Worm (Caenorhabditis elegans) whole organism, late embryonic: ENCODE data around the gene nfm-1.
A peak's percentile ranks its signal among the peaks of the same experiment; 100 is the strongest.

Experiments used
- C08G9.2 ChIP-seq: sonication (generic microtip); optimal IDR thresholded peaks from 2 replicates; lab custom pipeline; 2016; ENCODE audit warnings: mild to moderate bottlenecking, missing genetic modification characterization, moderate library complexity, missing compliant biosample characterization
- K02D7.2 ChIP-seq: sonication (generic microtip); optimal IDR thresholded peaks from 2 replicates; lab custom pipeline; 2017; ENCODE audit warnings: mild to moderate bottlenecking, missing genetic modification characterization, missing compliant biosample characterization
- K09A11.1 ChIP-seq: sonication (generic microtip); optimal IDR thresholded peaks from 2 replicates; lab custom pipeline; 2017; ENCODE audit warnings: antibody characterized with exemption, mild to moderate bottlenecking, missing genetic modification characterization, missing compliant biosample characterization; ENCODE audit not compliant: insufficient read depth
- T23F11.4 ChIP-seq: fragments of 200-800 bp; sonication (Bioruptor generic); optimal IDR thresholded peaks from 2 replicates; lab custom pipeline; 2018; ENCODE audit warnings: mild to moderate bottlenecking, missing genetic modification characterization, missing compliant biosample characterization
- ahr-1 ChIP-seq: sonication (generic microtip); optimal IDR thresholded peaks from 2 replicates; lab custom pipeline; 2016; ENCODE audit warnings: missing genetic modification characterization, missing compliant biosample characterization
- ama-1 ChIP-seq: fragments of 150-350 bp; optimal IDR thresholded peaks from 2 replicates; lab custom pipeline; 2014
- ceh-18 ChIP-seq: sonication (generic microtip); optimal IDR thresholded peaks from 2 replicates; lab custom pipeline; 2016; ENCODE audit warnings: missing genetic modification characterization, missing compliant biosample characterization
- ceh-22 ChIP-seq: sonication (generic microtip); optimal IDR thresholded peaks from 2 replicates; lab custom pipeline; 2017; ENCODE audit warnings: missing biosample characterization, missing genetic modification characterization
- ceh-24 ChIP-seq: sonication (generic microtip); optimal IDR thresholded peaks from 2 replicates; lab custom pipeline; 2016; ENCODE audit warnings: mild to moderate bottlenecking, missing genetic modification characterization, missing compliant biosample characterization
- ceh-30 ChIP-seq: fragments of 150-350 bp; optimal IDR thresholded peaks from 2 replicates; lab custom pipeline; 2014; ENCODE audit warnings: missing biosample characterization, missing genetic modification characterization
- ceh-31 ChIP-seq: sonication (generic microtip); optimal IDR thresholded peaks from 2 replicates; lab custom pipeline; 2016; ENCODE audit warnings: missing genetic modification characterization, missing compliant biosample characterization
- ceh-34 ChIP-seq: sonication (generic microtip); optimal IDR thresholded peaks from 2 replicates; lab custom pipeline; 2016; ENCODE audit warnings: mild to moderate bottlenecking, missing genetic modification characterization, missing compliant biosample characterization
- ceh-45 ChIP-seq: fragments of 200-800 bp; sonication (Bioruptor generic); IDR thresholded peaks from 2 replicates; pipeline ENCODE4 v1.3.6; 2022; ENCODE audit warnings: missing genetic modification reagents, missing genetic modification characterization, missing compliant biosample characterization
- ceh-48 ChIP-seq: sonication (generic microtip); optimal IDR thresholded peaks from 2 replicates; lab custom pipeline; 2016; ENCODE audit warnings: missing genetic modification characterization, inconsistent platforms, missing compliant biosample characterization
- ceh-6 ChIP-seq: fragments of 200-800 bp; sonication (Bioruptor generic); optimal IDR thresholded peaks from 2 replicates; lab custom pipeline; 2018; ENCODE audit warnings: mild to moderate bottlenecking, missing genetic modification characterization, missing compliant biosample characterization
- che-1 ChIP-seq: sonication (generic microtip); optimal IDR thresholded peaks from 2 replicates; lab custom pipeline; 2016; ENCODE audit warnings: mild to moderate bottlenecking, missing genetic modification characterization, missing compliant biosample characterization
- elt-2 ChIP-seq: sonication (generic microtip); optimal IDR thresholded peaks from 2 replicates; lab custom pipeline; 2016; ENCODE audit warnings: missing genetic modification reagents, missing genetic modification characterization, missing compliant biosample characterization
- elt-4 ChIP-seq: sonication (generic microtip); optimal IDR thresholded peaks from 2 replicates; lab custom pipeline; 2016; ENCODE audit warnings: missing genetic modification characterization, missing compliant biosample characterization
- fax-1 ChIP-seq: sonication (generic microtip); optimal IDR thresholded peaks from 2 replicates; lab custom pipeline; 2016; ENCODE audit warnings: missing genotype, missing genetic modification characterization, missing compliant biosample characterization
- fkh-6 ChIP-seq: sonication (generic microtip); optimal IDR thresholded peaks from 2 replicates; lab custom pipeline; 2016; ENCODE audit warnings: missing genetic modification characterization, missing compliant biosample characterization
- gmeb-2 ChIP-seq: sonication (generic microtip); optimal IDR thresholded peaks from 2 replicates; lab custom pipeline; 2016; ENCODE audit warnings: missing genetic modification characterization, inconsistent platforms, missing compliant biosample characterization
- hlh-13 ChIP-seq: fragments of 200-800 bp; sonication (Bioruptor generic); optimal IDR thresholded peaks from 2 replicates; lab custom pipeline; 2018; ENCODE audit warnings: mild to moderate bottlenecking, missing genetic modification characterization, missing compliant biosample characterization
- hlh-30 ChIP-seq: sonication (generic microtip); optimal IDR thresholded peaks from 2 replicates; lab custom pipeline; 2017; ENCODE audit warnings: antibody characterized with exemption, missing genetic modification characterization, missing compliant biosample characterization; ENCODE audit not compliant: insufficient read depth
- hlh-8 ChIP-seq: sonication (generic microtip); optimal IDR thresholded peaks from 2 replicates; lab custom pipeline; 2016; ENCODE audit warnings: missing genotype, missing genetic modification characterization, missing compliant biosample characterization
- lim-6 ChIP-seq: sonication (generic microtip); optimal IDR thresholded peaks from 2 replicates; lab custom pipeline; 2016; ENCODE audit warnings: missing genetic modification characterization, missing compliant biosample characterization
- mec-3 ChIP-seq: sonication (generic microtip); optimal IDR thresholded peaks from 2 replicates; lab custom pipeline; 2016; ENCODE audit warnings: borderline replicate concordance, missing genetic modification characterization, missing compliant biosample characterization
- nfya-1 ChIP-seq: sonication (generic microtip); optimal IDR thresholded peaks from 2 replicates; lab custom pipeline; 2017; ENCODE audit warnings: missing genetic modification characterization, mild to moderate bottlenecking, missing compliant biosample characterization, antibody characterized with exemption, moderate library complexity
- nhr-11 ChIP-seq: fragments of 150-350 bp; optimal IDR thresholded peaks from 2 replicates; lab custom pipeline; 2014; ENCODE audit warnings: missing biosample characterization, missing genetic modification characterization
- nhr-232 ChIP-seq: sonication (generic microtip); optimal IDR thresholded peaks from 2 replicates; lab custom pipeline; 2016; ENCODE audit warnings: missing genetic modification characterization, missing compliant biosample characterization
- npax-4 ChIP-seq: sonication (generic microtip); optimal IDR thresholded peaks from 2 replicates; lab custom pipeline; 2016; ENCODE audit warnings: missing genetic modification characterization, missing compliant biosample characterization
- odd-2 ChIP-seq: sonication (generic microtip); optimal IDR thresholded peaks from 2 replicates; lab custom pipeline; 2017; ENCODE audit warnings: antibody characterized with exemption, mild to moderate bottlenecking, missing genetic modification characterization, missing compliant biosample characterization
- pag-3 ChIP-seq: sonication (generic microtip); optimal IDR thresholded peaks from 2 replicates; lab custom pipeline; 2016; ENCODE audit warnings: missing compliant biosample characterization, missing genetic modification characterization, borderline replicate concordance
- pax-1 ChIP-seq: fragments of 150-350 bp; optimal IDR thresholded peaks from 2 replicates; lab custom pipeline; 2014; ENCODE audit warnings: missing biosample characterization, missing genetic modification characterization
- pha-2 ChIP-seq: sonication (generic microtip); optimal IDR thresholded peaks from 2 replicates; lab custom pipeline; 2017; ENCODE audit warnings: mild to moderate bottlenecking, missing genetic modification characterization, missing compliant biosample characterization
- pha-4 ChIP-seq: fragments of 150-350 bp; optimal IDR thresholded peaks from 2 replicates; lab custom pipeline; 2018; ENCODE audit warnings: missing biosample characterization, missing genetic modification reagents, missing genetic modification characterization
- pqm-1 ChIP-seq: sonication (generic microtip); optimal IDR thresholded peaks from 2 replicates; lab custom pipeline; 2016; ENCODE audit warnings: missing genetic modification characterization, missing compliant biosample characterization
- pros-1 ChIP-seq: fragments of 150-350 bp; optimal IDR thresholded peaks from 2 replicates; lab custom pipeline; 2014; ENCODE audit warnings: missing biosample characterization, missing genetic modification reagents, missing genetic modification characterization
- ref-2 ChIP-seq: sonication (generic microtip); optimal IDR thresholded peaks from 2 replicates; lab custom pipeline; 2016; ENCODE audit warnings: missing genetic modification characterization, missing compliant biosample characterization
- rnt-1 ChIP-seq: sonication (generic microtip); optimal IDR thresholded peaks from 2 replicates; lab custom pipeline; 2016; ENCODE audit warnings: missing genetic modification characterization, missing compliant biosample characterization
- syd-9 ChIP-seq: sonication (generic microtip); optimal IDR thresholded peaks from 2 replicates; lab custom pipeline; 2016; ENCODE audit warnings: mild to moderate bottlenecking, missing genetic modification characterization, moderate library complexity, missing compliant biosample characterization
- tbx-7 ChIP-seq: sonication (generic microtip); optimal IDR thresholded peaks from 2 replicates; lab custom pipeline; 2016; ENCODE audit warnings: missing genotype, missing genetic modification characterization, missing compliant biosample characterization
- ttx-3 ChIP-seq: sonication (generic microtip); optimal IDR thresholded peaks from 2 replicates; lab custom pipeline; 2016; ENCODE audit warnings: missing genetic modification reagents, missing genetic modification characterization, missing compliant biosample characterization
- unc-3 ChIP-seq, 2 experiments: fragments of 200-800 bp in 1 of 2; sonication (Bioruptor generic) in 1 of 2; sonication (generic microtip) in 1 of 2; conservative IDR thresholded peaks in 1 of 2; optimal IDR thresholded peaks in 1 of 2; 2 replicates each; pipeline versions ENCODE4 v1.3.6 to Lab custom; 2016 to 2022; ENCODE audit warnings: missing compliant biosample characterization in 2 of 2, missing genetic modification characterization in 2 of 2, missing genetic modification reagents in 1 of 2
- unc-42 ChIP-seq: sonication (generic microtip); optimal IDR thresholded peaks from 2 replicates; lab custom pipeline; 2016; ENCODE audit warnings: missing genotype, missing genetic modification characterization, missing compliant biosample characterization
- unc-55 ChIP-seq: sonication (generic microtip); optimal IDR thresholded peaks from 2 replicates; lab custom pipeline; 2017; ENCODE audit warnings: missing biosample characterization, missing genetic modification reagents, missing genetic modification characterization
- unc-86 ChIP-seq: sonication (generic microtip); optimal IDR thresholded peaks from 2 replicates; lab custom pipeline; 2016; ENCODE audit warnings: missing genetic modification characterization, missing compliant biosample characterization
- ztf-16 ChIP-seq: sonication (generic microtip); optimal IDR thresholded peaks from 2 replicates; lab custom pipeline; 2017; ENCODE audit warnings: missing genetic modification characterization, missing compliant biosample characterization

Gene nfm-1

DNA sequence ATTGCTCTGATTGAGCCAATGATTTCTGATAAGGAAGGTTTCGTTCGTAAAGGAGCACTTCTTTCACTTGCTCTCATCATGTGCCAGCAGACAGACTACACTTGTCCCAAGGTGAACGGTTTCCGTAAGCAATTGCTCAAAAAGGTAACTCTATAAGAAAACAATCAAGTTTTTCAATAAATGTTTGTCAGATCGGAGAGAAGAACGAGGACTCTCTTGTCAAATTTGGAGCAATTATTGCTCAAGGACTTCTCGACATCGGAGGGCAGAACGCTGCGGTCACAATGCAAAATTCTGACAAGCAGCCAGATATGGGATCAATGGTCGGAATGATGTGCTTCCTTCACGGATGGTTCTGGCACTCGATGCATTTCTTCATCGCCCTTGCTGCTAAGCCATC is 42.1 kb downstream of the nfm-1 start:
- TF ChIP-seq nfya-1 (tag; lab: Kevin White, UChicago) = no peak
- no peak for TF ChIP-seq pros-1
- TF ChIP-seq ceh-34 (tag; lab: Kevin White, UChicago) = no peak
- no peak for TF ChIP-seq npax-4 (tag; lab: Kevin White, UChicago)
- no peak for TF ChIP-seq che-1
- TF ChIP-seq K02D7.2 = no peak
- no peak for TF ChIP-seq nhr-11 (tag; lab: Kevin White, UChicago)
- no peak for TF ChIP-seq fkh-6 (tag; lab: Kevin White, UChicago)
- no peak for TF ChIP-seq hlh-13
- TF ChIP-seq odd-2 (tag; lab: Kevin White, UChicago) = no peak
- no peak for TF ChIP-seq ceh-24 (tag; lab: Kevin White, UChicago)
- no peak for TF ChIP-seq unc-86 (tag; lab: Kevin White, UChicago)

- TF ChIP-seq pros-1 (no peak), hlh-8 (no peak), ahr-1 (tag; lab: Kevin White, UChicago) (no peak), C08G9.2 (tag; lab: Kevin White, UChicago) (no peak), pqm-1 (tag; lab: Kevin White, UChicago) (no peak), fax-1 (no peak), lim-6 (no peak), odd-2 (tag; lab: Kevin White, UChicago) (no peak), ref-2 (tag; lab: Kevin White, UChicago) (no peak), elt-4 (tag; lab: Kevin White, UChicago) (no peak)
- TF ChIP-seq, all 69 proteins: peak for 0
Observed at ce11 chrIII:6202440-6202839, 43.2 kb downstream of the nfm-1 start.

DNA sequence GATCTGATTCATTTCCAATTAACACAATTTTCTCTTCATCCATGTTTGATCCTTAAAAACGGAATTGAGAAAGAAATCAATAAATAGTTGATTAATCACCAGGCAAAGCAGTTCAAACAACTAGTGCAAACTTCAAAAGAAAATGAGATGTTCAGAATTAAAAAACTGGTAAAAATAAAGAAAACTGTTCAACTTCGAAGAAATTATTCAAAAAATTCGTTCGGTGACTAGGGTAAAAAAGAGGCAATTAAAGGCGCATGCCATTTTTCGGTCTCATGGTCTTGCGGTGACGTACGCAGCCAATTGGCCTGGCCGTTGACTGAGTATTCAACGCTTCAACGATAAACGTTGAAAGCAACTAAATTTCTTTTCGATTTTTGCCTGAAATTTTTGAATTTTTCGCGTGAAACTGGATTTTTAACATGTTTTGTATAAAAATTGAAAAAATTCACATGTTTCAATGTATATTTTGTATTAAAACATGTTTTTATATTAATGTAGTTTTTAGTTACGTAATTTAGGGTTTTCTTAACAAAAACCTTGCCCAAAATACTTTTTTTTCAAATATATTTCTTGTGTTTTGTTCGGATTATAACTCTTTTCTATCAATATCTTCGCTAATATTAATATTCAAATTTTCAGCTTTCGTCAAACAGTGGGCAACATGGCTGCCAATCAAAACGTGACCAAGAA is 47.1 kb downstream of the nfm-1 start, which contains the start of the genes sna-3 and rps-3:
Gene sna-3 (minus strand): TSS at position 51 of the 693 bp plus-strand sequence.
Gene rps-3 (plus strand): TSS at position 643 of the 693 bp plus-strand sequence.
- peak; percentile 2 for TF ChIP-seq elt-2 (tag; lab: Kevin White, UChicago)
- no peak for TF ChIP-seq K09A11.1
- TF ChIP-seq pqm-1 (tag; lab: Kevin White, UChicago) = no peak
- no peak for TF ChIP-seq ref-2 (tag; lab: Kevin White, UChicago)
- no peak for TF ChIP-seq unc-3 (GFP tag; conservative IDR thresholded peaks at IDR 0.05; lab: Robert Waterston, UW)
- TF ChIP-seq unc-3 (tag; optimal IDR thresholded peaks at IDR 0.05; lab: Kevin White, UChicago) = no peak
- no peak for TF ChIP-seq nhr-11 (tag; lab: Kevin White, UChicago)
- TF ChIP-seq syd-9 (tag; lab: Kevin White, UChicago) = no peak
- TF ChIP-seq ttx-3 (tag; lab: Kevin White, UChicago) = no peak
- TF ChIP-seq hlh-30 = peak; percentile 81
- TF ChIP-seq unc-55 = peak; percentile 16
- TF ChIP-seq odd-2 (tag; lab: Kevin White, UChicago) = no peak
- no peak for TF ChIP-seq pros-1
- no peak for TF ChIP-seq ceh-22 (tag; lab: Kevin White, UChicago)
- peak; percentile 33 for TF ChIP-seq ceh-18 (tag; lab: Kevin White, UChicago)
- no peak for TF ChIP-seq ama-1
- TF ChIP-seq pag-3 (tag; lab: Kevin White, UChicago) = no peak
- TF ChIP-seq K02D7.2 = no peak
- no peak for TF ChIP-seq ceh-48 (tag; lab: Kevin White, UChicago)
- no peak for TF ChIP-seq gmeb-2 (tag; lab: Kevin White, UChicago)
- no peak for TF ChIP-seq hlh-8
- peak; percentile 82 for TF ChIP-seq nfya-1 (tag; lab: Kevin White, UChicago)
- TF ChIP-seq unc-86 (tag; lab: Kevin White, UChicago) = no peak
- TF ChIP-seq ceh-30 (tag; lab: Kevin White, UChicago) = no peak
- TF ChIP-seq rnt-1 = peak; percentile 63
- TF ChIP-seq pax-1 (tag; lab: Kevin White, UChicago) = no peak
- TF ChIP-seq mec-3 (tag; lab: Kevin White, UChicago) = no peak
- no peak for TF ChIP-seq ztf-16 (tag; lab: Kevin White, UChicago)
- peak; percentile 39 for TF ChIP-seq unc-42 (tag; lab: Kevin White, UChicago)
- peak; percentile 78 for TF ChIP-seq ceh-31
- no peak for TF ChIP-seq lim-6
- no peak for TF ChIP-seq T23F11.4 (GFP tag; lab: Kevin White, UChicago)
- TF ChIP-seq ceh-6 (GFP tag; lab: Kevin White, UChicago) = no peak
- no peak for TF ChIP-seq pha-4 (tag; lab: Kevin White, UChicago)
- no peak for TF ChIP-seq tbx-7 (tag; lab: Kevin White, UChicago)
- no peak for TF ChIP-seq ceh-45 (GFP tag; lab: Robert Waterston, UW)
- TF ChIP-seq pha-2 (tag; lab: Kevin White, UChicago) = no peak
- TF ChIP-seq nhr-232 (tag; lab: Kevin White, UChicago) = no peak
